Fruit fly (Drosophila melanogaster): ENCODE results near the gene CG14195.

dm6 chrX:19167586-19168403 is 44.1 kb downstream of the CG14195 start:
- no peak for TF ChIP-seq Dfd (GFP tag; optimal IDR thresholded peaks at IDR 0.05)
- TF ChIP-seq Hr83 (GFP tag; optimal IDR thresholded peaks at IDR 0.05; ENCODE audit: poor library complexity, severe bottlenecking): no peak
- TF ChIP-seq Mio (GFP tag; optimal IDR thresholded peaks at IDR 0.05): no peak
- no peak for TF ChIP-seq Dif (GFP tag; optimal IDR thresholded peaks at IDR 0.05; ENCODE audit: partially characterized antibody)
- TF ChIP-seq pan (optimal IDR thresholded peaks at IDR 0.05): peak; percentile 76
- TF ChIP-seq h (GFP tag; optimal IDR thresholded peaks at IDR 0.05): peak; percentile 62
- TF ChIP-seq psq (GFP tag; optimal IDR thresholded peaks at IDR 0.05): no peak
- no peak for TF ChIP-seq foxo (GFP tag; optimal IDR thresholded peaks at IDR 0.05)
- no peak for TF ChIP-seq Hr78 (GFP tag; optimal IDR thresholded peaks at IDR 0.05)

Measured in whole organism, wandering third instar larva.